Fruit fly (Drosophila melanogaster): ENCODE measurements around the gene Gnpnat.

DNA sequence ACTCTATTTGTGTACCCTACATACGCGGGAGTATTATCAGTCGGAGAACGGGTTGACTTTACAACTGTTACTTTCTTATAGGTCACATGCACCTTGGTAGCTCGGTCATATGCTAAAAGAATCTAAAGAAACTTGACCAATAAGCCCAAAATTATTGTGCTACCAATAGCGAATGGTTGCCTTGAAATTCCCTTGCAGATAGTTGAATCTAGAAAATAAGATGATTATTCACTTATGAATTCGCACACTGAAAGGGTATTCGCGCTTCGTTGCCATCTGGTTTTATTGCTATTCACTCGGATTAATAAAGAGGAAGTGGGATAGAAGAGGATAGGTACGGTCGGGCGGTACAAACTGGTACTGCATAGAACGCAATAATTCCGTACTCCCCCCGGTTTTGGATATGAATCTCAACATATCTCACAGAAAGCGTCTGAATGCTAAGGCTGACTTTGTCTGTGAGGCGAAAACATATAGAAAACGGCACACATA lies 35.8 kb downstream of the Gnpnat start:
- peak; percentile 59 for TF ChIP-seq bab1 (GFP tag; optimal IDR thresholded peaks at IDR 0.05)
- TF ChIP-seq CG12768 (GFP tag; optimal IDR thresholded peaks at IDR 0.05) = peak; percentile 83
- TF ChIP-seq Hr96 (GFP tag; optimal IDR thresholded peaks at IDR 0.05) = peak; percentile 75
- peak; percentile 93 for TF ChIP-seq CG5204 (GFP tag; optimal IDR thresholded peaks at IDR 0.05)
- TF ChIP-seq toe (GFP tag; optimal IDR thresholded peaks at IDR 0.05) = peak; percentile 87
- no peak for TF ChIP-seq Crg-1 (GFP tag; optimal IDR thresholded peaks at IDR 0.05)
- peak; percentile 84 for TF ChIP-seq CG7101 (tag; optimal IDR thresholded peaks at IDR 0.05)
- TF ChIP-seq Mnt (GFP tag; optimal IDR thresholded peaks at IDR 0.05) = peak; percentile 34
- TF ChIP-seq CG1620 (GFP tag; optimal IDR thresholded peaks at IDR 0.05) = peak; percentile 62
- TF ChIP-seq tj (GFP tag; optimal IDR thresholded peaks at IDR 0.05) = peak; percentile 63
- peak; percentile 86 for TF ChIP-seq CG7045 (GFP tag; optimal IDR thresholded peaks at IDR 0.05)
- peak in 1 of 2 experiments; percentile 8 for TF ChIP-seq cnc (optimal IDR thresholded peaks at IDR 0.05)
- TF ChIP-seq CG11617 (GFP tag; optimal IDR thresholded peaks at IDR 0.05) = peak; percentile 88
- no peak for TF ChIP-seq cic (GFP tag; optimal IDR thresholded peaks at IDR 0.05)

Measured in whole organism, adult.